Worm (Caenorhabditis elegans): ENCODE results near the gene pei-2.

pei-2 gene

DNA sequence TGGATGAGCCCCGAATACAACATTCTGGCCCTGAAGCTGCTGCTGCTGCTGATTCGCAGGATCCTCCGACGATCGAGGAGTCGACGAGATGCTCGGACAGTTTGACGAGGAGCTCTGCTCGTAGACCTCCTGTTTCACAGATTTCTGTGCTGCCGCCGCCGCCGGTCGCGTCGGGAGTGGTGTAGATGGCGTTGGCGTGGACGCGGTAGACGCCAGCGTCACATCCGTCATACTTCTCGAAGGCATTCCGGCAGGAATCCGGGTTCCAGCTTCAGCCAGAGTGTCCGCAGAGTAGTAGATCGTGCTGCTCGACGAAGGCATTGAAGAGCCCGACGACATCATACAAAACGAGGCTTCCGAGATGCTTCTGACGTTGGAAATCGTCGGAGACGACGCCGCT, 22.1 kb downstream of the pei-2 start:
- TF ChIP-seq R02D3.7 (tag; optimal IDR thresholded peaks at IDR 0.05) (no peak), lin-15B (tag; optimal IDR thresholded peaks at IDR 0.05) (no peak), mdl-1 (tag; optimal IDR thresholded peaks at IDR 0.05) (no peak), skn-1 (tag; optimal IDR thresholded peaks at IDR 0.05) (no peak), nhr-25 (tag; optimal IDR thresholded peaks at IDR 0.05) (no peak), nhr-237 (tag; optimal IDR thresholded peaks at IDR 0.05) (no peak), nhr-43 (tag; optimal IDR thresholded peaks at IDR 0.05; ENCODE audit: poor library complexity, severe bottlenecking) (no peak)

DNA sequence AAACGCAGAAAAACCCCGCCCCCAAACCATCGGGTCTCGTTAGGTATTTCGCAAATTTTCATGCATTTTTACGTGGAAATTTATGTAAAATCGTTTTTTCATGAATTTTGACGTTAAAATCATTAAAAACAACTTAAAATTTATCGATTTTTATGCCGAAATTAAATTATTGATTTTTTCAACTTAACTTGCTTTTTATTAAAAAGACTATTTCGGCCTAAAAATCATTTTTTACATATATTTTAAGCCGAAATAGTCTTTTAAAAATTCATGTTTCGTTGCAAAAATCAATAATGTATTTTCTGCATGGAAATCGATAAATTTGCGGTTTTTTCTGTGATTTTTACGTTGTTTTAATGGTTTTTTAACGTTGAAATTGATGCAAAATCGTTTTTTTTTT, 27.6 kb downstream of the pei-2 start:
- TF ChIP-seq ztf-4 (tag; optimal IDR thresholded peaks at IDR 0.05), result no peak
- peak; percentile 64 for TF ChIP-seq ceh-28 (tag; optimal IDR thresholded peaks at IDR 0.05)
- TF ChIP-seq ceh-9 (tag; optimal IDR thresholded peaks at IDR 0.05), result no peak
- TF ChIP-seq eor-1 (tag; optimal IDR thresholded peaks at IDR 0.05), result no peak

DNA sequence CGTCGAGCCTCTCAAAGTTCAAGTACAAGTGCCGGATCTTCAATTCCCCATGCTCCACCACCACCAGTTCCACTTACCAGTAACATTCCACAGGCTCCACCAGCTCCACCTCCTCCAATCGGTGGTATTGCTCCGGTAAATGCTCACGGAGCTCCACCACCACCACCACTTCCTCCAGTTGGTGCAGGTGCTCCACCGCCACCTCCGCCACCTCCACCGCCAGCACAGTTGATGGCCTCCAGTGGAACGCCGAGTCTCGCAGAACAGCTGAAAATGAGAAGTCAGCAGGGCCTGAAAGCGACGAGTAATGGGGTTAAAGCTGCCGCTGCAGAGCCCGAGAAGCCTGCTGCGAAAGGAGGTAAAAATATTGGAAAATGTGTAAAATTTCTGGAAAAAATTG, 33.0 kb downstream of the pei-2 start:
- TF ChIP-seq elt-2 (tag; optimal IDR thresholded peaks at IDR 0.05) (no peak), pqm-1 (tag; optimal IDR thresholded peaks at IDR 0.05) (no peak), ZK546.5 (tag; optimal IDR thresholded peaks at IDR 0.05) (no peak), ceh-16 (tag; optimal IDR thresholded peaks at IDR 0.05) (no peak), nhr-43 (tag; optimal IDR thresholded peaks at IDR 0.05; ENCODE audit: poor library complexity, severe bottlenecking) (no peak), nhr-77 (tag; optimal IDR thresholded peaks at IDR 0.05) (no peak), ztf-11 (tag; optimal IDR thresholded peaks at IDR 0.05) (no peak), hmg-11 (tag; optimal IDR thresholded peaks at IDR 0.05) (no peak), skn-1 (tag; optimal IDR thresholded peaks at IDR 0.05) (no peak), lsy-12 (tag; optimal IDR thresholded peaks at IDR 0.05) (no peak), mml-1 (tag; optimal IDR thresholded peaks at IDR 0.05) (no peak), nhr-76 (tag; optimal IDR thresholded peaks at IDR 0.05) (no peak), ama-1 (optimal IDR thresholded peaks at IDR 0.05) (no peak), ztf-4 (tag; optimal IDR thresholded peaks at IDR 0.05) (no peak), lin-15B (tag; optimal IDR thresholded peaks at IDR 0.05) (no peak), nfya-1 (tag; optimal IDR thresholded peaks at IDR 0.05; ENCODE audit: insufficient read depth) (no peak), nhr-23 (tag; optimal IDR thresholded peaks at IDR 0.05) (no peak), R02D3.7 (tag; optimal IDR thresholded peaks at IDR 0.05) (no peak)

- TF ChIP-seq nfya-1 (tag; optimal IDR thresholded peaks at IDR 0.05; ENCODE audit: insufficient read depth) (peak; percentile 70), zag-1 (tag; optimal IDR thresholded peaks at IDR 0.05) (no peak)
Observed at ce11 chrV:983120-983519, 40.1 kb downstream of the pei-2 start.

DNA sequence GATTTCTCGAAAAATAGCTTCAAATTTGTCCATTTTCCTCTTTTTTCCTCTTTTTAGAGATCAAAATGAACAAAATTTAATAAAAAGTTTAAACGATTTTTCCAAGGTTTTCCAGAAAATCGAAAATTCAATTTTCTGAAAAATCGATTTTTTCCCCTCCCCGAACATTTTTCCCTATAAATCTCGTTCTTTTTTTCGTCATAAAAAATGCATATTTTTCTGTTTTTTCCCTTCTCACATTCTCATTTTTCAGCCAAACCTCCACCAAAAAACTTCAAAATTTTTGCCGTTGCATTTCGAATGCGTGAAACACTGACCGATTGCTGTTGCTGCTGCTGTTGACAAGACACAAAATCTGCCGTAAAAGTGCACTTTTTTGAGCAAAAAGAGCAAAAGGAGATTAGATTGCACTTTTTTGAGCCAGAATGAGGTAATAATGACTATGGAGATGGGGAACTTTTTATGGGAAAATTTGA, 40.9 kb downstream of the pei-2 start, which contains the start of the genes Y50D4C.12 and unc-34:
TSS of gene Y50D4C.12 (plus strand) at position 301 of the 476 bp plus-strand sequence.
TSS of gene unc-34 (plus strand) at position 426 of the 476 bp plus-strand sequence.
- TF ChIP-seq ama-1 (optimal IDR thresholded peaks at IDR 0.05) (no peak), ceh-28 (tag; optimal IDR thresholded peaks at IDR 0.05) (no peak), nfya-1 (tag; optimal IDR thresholded peaks at IDR 0.05; ENCODE audit: insufficient read depth) (no peak), lin-15B (tag; optimal IDR thresholded peaks at IDR 0.05) (no peak), pha-4 (tag; optimal IDR thresholded peaks at IDR 0.05) (no peak), nhr-43 (tag; optimal IDR thresholded peaks at IDR 0.05; ENCODE audit: poor library complexity, severe bottlenecking) (no peak)

- TF ChIP-seq pqm-1 (tag; optimal IDR thresholded peaks at IDR 0.05), result no peak
- TF ChIP-seq ceh-28 (tag; optimal IDR thresholded peaks at IDR 0.05), result no peak
- no peak for TF ChIP-seq ceh-16 (tag; optimal IDR thresholded peaks at IDR 0.05)
- TF ChIP-seq ceh-82 (tag; optimal IDR thresholded peaks at IDR 0.05), result no peak
- TF ChIP-seq mml-1 (tag; optimal IDR thresholded peaks at IDR 0.05), result no peak
- no peak for TF ChIP-seq nhr-25 (tag; optimal IDR thresholded peaks at IDR 0.05)
- no peak for TF ChIP-seq hmg-11 (tag; optimal IDR thresholded peaks at IDR 0.05)
- peak; percentile 83 for TF ChIP-seq nfya-1 (tag; optimal IDR thresholded peaks at IDR 0.05; ENCODE audit: insufficient read depth)
- no peak for TF ChIP-seq unc-62 (GFP tag; optimal IDR thresholded peaks at IDR 0.05)
- no peak for TF ChIP-seq nhr-12 (tag; optimal IDR thresholded peaks at IDR 0.05)
- TF ChIP-seq elt-2 (tag; optimal IDR thresholded peaks at IDR 0.05), result no peak
- TF ChIP-seq nhr-11 (tag; optimal IDR thresholded peaks at IDR 0.05), result no peak
- TF ChIP-seq snpc-4 (tag; optimal IDR thresholded peaks at IDR 0.05), result no peak
- no peak for TF ChIP-seq sea-2 (GFP tag; optimal IDR thresholded peaks at IDR 0.05)
- TF ChIP-seq skn-1 (tag; optimal IDR thresholded peaks at IDR 0.05), result no peak
- TF ChIP-seq egl-5 (tag; optimal IDR thresholded peaks at IDR 0.05), result no peak
- TF ChIP-seq nhr-77 (tag; optimal IDR thresholded peaks at IDR 0.05), result no peak
- TF ChIP-seq nhr-23 (tag; optimal IDR thresholded peaks at IDR 0.05), result no peak
- TF ChIP-seq fos-1 (tag; optimal IDR thresholded peaks at IDR 0.05), result no peak
- TF ChIP-seq tbx-2 (tag; optimal IDR thresholded peaks at IDR 0.05), result no peak
- peak; percentile 4 for TF ChIP-seq lin-15B (tag; optimal IDR thresholded peaks at IDR 0.05)
- no peak for TF ChIP-seq R02D3.7 (tag; optimal IDR thresholded peaks at IDR 0.05)
- TF ChIP-seq elt-1 (tag; optimal IDR thresholded peaks at IDR 0.05), result no peak
- TF ChIP-seq ztf-4 (tag; optimal IDR thresholded peaks at IDR 0.05), result no peak
- TF ChIP-seq nhr-43 (tag; optimal IDR thresholded peaks at IDR 0.05; ENCODE audit: poor library complexity, severe bottlenecking), result no peak
- no peak for TF ChIP-seq ztf-11 (tag; optimal IDR thresholded peaks at IDR 0.05)
- TF ChIP-seq pha-4 (tag; optimal IDR thresholded peaks at IDR 0.05), result peak; percentile 61
- TF ChIP-seq unc-39 (tag; optimal IDR thresholded peaks at IDR 0.05), result no peak
- no peak for TF ChIP-seq elt-3 (tag; optimal IDR thresholded peaks at IDR 0.05)
- no peak for TF ChIP-seq mdl-1 (tag; optimal IDR thresholded peaks at IDR 0.05)
- TF ChIP-seq zag-1 (tag; optimal IDR thresholded peaks at IDR 0.05), result no peak
- TF ChIP-seq ama-1 (optimal IDR thresholded peaks at IDR 0.05), result no peak
- TF ChIP-seq nhr-67 (tag; optimal IDR thresholded peaks at IDR 0.05), result no peak
Observed at ce11 chrV:979698-980097, 43.6 kb downstream of the pei-2 start.

Data from whole organism, L3 larva.